Worm (Caenorhabditis elegans): Measurements from ENCODE around the gene R08C7.4.

The R08C7.4 gene

DNA sequence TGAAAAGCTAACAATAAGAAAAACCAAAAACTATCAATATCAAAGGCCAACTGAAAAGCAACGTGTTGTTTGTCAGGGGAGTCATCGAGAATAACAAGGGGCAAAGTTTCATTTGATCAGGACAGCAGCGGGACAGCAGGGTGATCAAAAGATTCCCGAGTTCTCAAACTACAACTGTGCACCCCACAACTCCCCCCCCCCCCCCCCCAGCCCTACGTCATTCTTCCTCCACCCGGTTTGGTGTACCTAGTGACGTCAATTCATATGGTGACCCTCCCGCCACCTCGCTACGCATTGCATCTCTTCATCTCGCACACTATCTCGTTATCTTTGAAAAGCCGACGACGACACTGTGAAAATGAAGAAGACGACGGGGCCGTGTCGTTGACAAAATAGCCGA, 38.9 kb downstream of the R08C7.4 start:
- TF ChIP-seq ztf-23 (GFP tag; IDR thresholded peaks at IDR 0.05) (no peak), klf-2 (GFP tag; conservative IDR thresholded peaks at IDR 0.05) (no peak), cog-1 (tag; optimal IDR thresholded peaks at IDR 0.05) (no peak), T22C8.4 (GFP tag; IDR thresholded peaks at IDR 0.05) (no peak), flt-1 (GFP tag; IDR thresholded peaks at IDR 0.05) (no peak), tab-1 (GFP tag; IDR thresholded peaks at IDR 0.05) (no peak), med-1 (GFP tag; optimal IDR thresholded peaks at IDR 0.05; ENCODE audit: insufficient read depth) (no peak), ref-1 (GFP tag; conservative IDR thresholded peaks at IDR 0.05) (no peak), ztf-29 (GFP tag; IDR thresholded peaks at IDR 0.05) (no peak)

- no peak for TF ChIP-seq tab-1 (GFP tag; IDR thresholded peaks at IDR 0.05)
- no peak for TF ChIP-seq flt-1 (GFP tag; IDR thresholded peaks at IDR 0.05)
- TF ChIP-seq ztf-29 (GFP tag; IDR thresholded peaks at IDR 0.05): no peak
- no peak for TF ChIP-seq T22C8.4 (GFP tag; IDR thresholded peaks at IDR 0.05)
- no peak for TF ChIP-seq klf-2 (GFP tag; conservative IDR thresholded peaks at IDR 0.05)
- TF ChIP-seq med-1 (GFP tag; optimal IDR thresholded peaks at IDR 0.05; ENCODE audit: insufficient read depth): no peak
- no peak for TF ChIP-seq ref-1 (GFP tag; conservative IDR thresholded peaks at IDR 0.05)
- no peak for TF ChIP-seq ztf-23 (GFP tag; IDR thresholded peaks at IDR 0.05)
- TF ChIP-seq cog-1 (tag; optimal IDR thresholded peaks at IDR 0.05): no peak
These were observed 40.7 kb downstream of the R08C7.4 start for ce11 chrIV:4475362-4476086.

DNA sequence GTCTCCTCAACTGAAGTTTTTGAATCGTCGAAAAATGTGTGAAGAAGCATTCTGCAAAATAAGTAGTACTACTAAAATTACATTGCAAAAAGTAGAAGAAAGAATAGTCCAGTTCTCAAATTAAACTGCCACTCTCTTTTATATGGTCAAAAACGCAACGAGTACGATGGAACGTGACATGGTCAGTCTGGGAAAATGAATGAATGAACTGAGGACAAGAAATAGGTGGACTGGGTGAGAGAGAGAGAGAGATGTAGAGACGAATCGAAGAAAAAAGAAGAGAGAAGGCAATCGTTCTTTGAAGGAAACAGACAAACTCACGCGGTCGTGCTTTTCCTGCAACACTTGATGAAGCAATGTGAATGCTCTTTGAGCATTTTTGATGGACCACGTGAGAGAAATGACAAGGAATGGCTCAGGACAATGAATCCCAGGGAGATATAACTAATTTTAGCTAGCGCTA, 42.2 kb downstream of the R08C7.4 start, which contains the start of gene M01H9.3:
Gene M01H9.3, minus strand, starts transcription at position 51 of the 463 bp plus-strand sequence.
- TF ChIP-seq cog-1 (tag; optimal IDR thresholded peaks at IDR 0.05) (no peak), klf-2 (GFP tag; conservative IDR thresholded peaks at IDR 0.05) (no peak), ref-1 (GFP tag; conservative IDR thresholded peaks at IDR 0.05) (no peak), tab-1 (GFP tag; IDR thresholded peaks at IDR 0.05) (no peak), ztf-29 (GFP tag; IDR thresholded peaks at IDR 0.05) (no peak), med-1 (GFP tag; optimal IDR thresholded peaks at IDR 0.05; ENCODE audit: insufficient read depth) (no peak), ztf-23 (GFP tag; IDR thresholded peaks at IDR 0.05) (no peak), flt-1 (GFP tag; IDR thresholded peaks at IDR 0.05) (no peak), T22C8.4 (GFP tag; IDR thresholded peaks at IDR 0.05) (no peak)

ce11 chrIV:4478612-4479011, 43.8 kb downstream of the R08C7.4 start:
- TF ChIP-seq flt-1 (GFP tag; IDR thresholded peaks at IDR 0.05): no peak
- no peak for TF ChIP-seq ztf-29 (GFP tag; IDR thresholded peaks at IDR 0.05)
- TF ChIP-seq med-1 (GFP tag; optimal IDR thresholded peaks at IDR 0.05; ENCODE audit: insufficient read depth): no peak
- no peak for TF ChIP-seq klf-2 (GFP tag; conservative IDR thresholded peaks at IDR 0.05)
- TF ChIP-seq tab-1 (GFP tag; IDR thresholded peaks at IDR 0.05): no peak
- TF ChIP-seq ref-1 (GFP tag; conservative IDR thresholded peaks at IDR 0.05): no peak
- no peak for TF ChIP-seq T22C8.4 (GFP tag; IDR thresholded peaks at IDR 0.05)
- TF ChIP-seq ztf-23 (GFP tag; IDR thresholded peaks at IDR 0.05): no peak
- no peak for TF ChIP-seq cog-1 (tag; optimal IDR thresholded peaks at IDR 0.05)

DNA sequence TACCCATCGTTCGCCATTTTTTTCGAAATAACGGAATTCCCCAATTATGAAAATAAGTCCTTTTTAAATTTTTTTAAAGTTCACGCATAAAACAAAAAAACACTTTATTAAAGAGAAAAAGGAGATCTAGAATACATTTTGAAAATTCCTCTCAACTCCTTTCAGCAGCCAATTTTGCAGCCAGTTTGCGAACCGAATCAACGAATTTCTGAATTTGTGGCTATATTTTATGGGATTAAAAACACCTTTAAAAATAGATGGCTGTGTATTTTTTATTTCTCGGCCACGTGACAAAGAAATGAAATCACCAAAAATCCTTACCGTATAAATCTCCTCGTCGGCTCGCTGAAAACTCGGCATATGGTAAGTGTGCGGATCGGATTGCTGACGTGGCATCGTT, 45.2 kb downstream of the R08C7.4 start, which contains the start of gene M01H9.10:
Gene M01H9.10, minus strand, starts transcription at position 101 of the 400 bp plus-strand sequence.
- TF ChIP-seq ztf-23 (GFP tag; IDR thresholded peaks at IDR 0.05): no peak
- no peak for TF ChIP-seq cog-1 (tag; optimal IDR thresholded peaks at IDR 0.05)
- no peak for TF ChIP-seq ztf-29 (GFP tag; IDR thresholded peaks at IDR 0.05)
- no peak for TF ChIP-seq ref-1 (GFP tag; conservative IDR thresholded peaks at IDR 0.05)
- no peak for TF ChIP-seq med-1 (GFP tag; optimal IDR thresholded peaks at IDR 0.05; ENCODE audit: insufficient read depth)
- no peak for TF ChIP-seq klf-2 (GFP tag; conservative IDR thresholded peaks at IDR 0.05)
- no peak for TF ChIP-seq flt-1 (GFP tag; IDR thresholded peaks at IDR 0.05)
- no peak for TF ChIP-seq T22C8.4 (GFP tag; IDR thresholded peaks at IDR 0.05)
- no peak for TF ChIP-seq tab-1 (GFP tag; IDR thresholded peaks at IDR 0.05)

DNA sequence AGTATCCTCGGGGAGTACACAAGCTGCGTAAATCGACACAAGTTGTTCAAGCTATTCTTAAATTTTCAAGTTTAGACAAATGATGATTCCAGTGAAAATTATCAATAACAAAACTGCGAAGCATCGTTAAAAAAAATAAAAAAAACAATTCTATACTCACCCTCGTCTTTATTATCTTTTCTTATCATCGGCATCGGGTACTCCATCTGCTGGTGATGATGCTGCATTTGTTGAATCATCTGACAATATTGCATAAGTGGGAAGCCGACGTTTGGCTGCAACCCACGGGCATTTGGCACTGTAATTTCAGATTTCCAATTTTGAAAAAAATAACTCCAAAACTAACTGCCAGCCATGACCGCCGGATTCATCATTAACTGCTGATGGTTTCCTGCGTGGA, 46.5 kb downstream of the R08C7.4 start:
- TF ChIP-seq ztf-23 (GFP tag; IDR thresholded peaks at IDR 0.05) (no peak), med-1 (GFP tag; optimal IDR thresholded peaks at IDR 0.05; ENCODE audit: insufficient read depth) (no peak)

DNA sequence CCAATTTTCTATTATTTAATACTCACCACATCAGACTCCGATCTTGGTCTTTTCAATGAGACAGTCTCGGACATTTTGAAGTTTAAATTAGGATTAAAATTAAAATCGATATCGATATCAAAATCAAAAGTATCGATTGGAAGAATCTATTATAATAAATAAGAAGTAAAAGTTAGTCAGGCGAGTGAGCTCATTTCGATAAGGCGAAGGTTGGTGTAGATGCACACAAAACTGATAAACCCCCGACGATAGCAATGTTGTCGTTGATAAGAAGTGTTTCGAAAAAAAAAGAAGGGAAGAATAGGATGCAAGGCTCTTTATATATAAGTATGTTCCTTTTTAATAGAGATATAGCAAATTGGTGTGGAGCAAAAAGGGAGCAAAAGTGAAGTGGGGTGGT, 47.7 kb downstream of the R08C7.4 start, which contains the start of gene M01H9.4:
Gene M01H9.4, minus strand, starts transcription at position 379 of the 400 bp plus-strand sequence.
- TF ChIP-seq cog-1 (tag; optimal IDR thresholded peaks at IDR 0.05) (no peak), tab-1 (GFP tag; IDR thresholded peaks at IDR 0.05) (no peak), med-1 (GFP tag; optimal IDR thresholded peaks at IDR 0.05; ENCODE audit: insufficient read depth) (no peak), klf-2 (GFP tag; conservative IDR thresholded peaks at IDR 0.05) (no peak), ztf-29 (GFP tag; IDR thresholded peaks at IDR 0.05) (no peak), ref-1 (GFP tag; conservative IDR thresholded peaks at IDR 0.05) (no peak), ztf-23 (GFP tag; IDR thresholded peaks at IDR 0.05) (no peak), flt-1 (GFP tag; IDR thresholded peaks at IDR 0.05) (no peak), T22C8.4 (GFP tag; IDR thresholded peaks at IDR 0.05) (no peak)

- TF ChIP-seq med-1 (GFP tag; optimal IDR thresholded peaks at IDR 0.05; ENCODE audit: insufficient read depth) (no peak), tab-1 (GFP tag; IDR thresholded peaks at IDR 0.05) (no peak), ref-1 (GFP tag; conservative IDR thresholded peaks at IDR 0.05) (no peak), ztf-23 (GFP tag; IDR thresholded peaks at IDR 0.05) (no peak), ztf-29 (GFP tag; IDR thresholded peaks at IDR 0.05) (no peak), cog-1 (tag; optimal IDR thresholded peaks at IDR 0.05) (no peak), klf-2 (GFP tag; conservative IDR thresholded peaks at IDR 0.05) (no peak), flt-1 (GFP tag; IDR thresholded peaks at IDR 0.05) (no peak), T22C8.4 (GFP tag; IDR thresholded peaks at IDR 0.05) (no peak)
These were observed 49.7 kb downstream of the R08C7.4 start for ce11 chrIV:4484555-4484954.

DNA sequence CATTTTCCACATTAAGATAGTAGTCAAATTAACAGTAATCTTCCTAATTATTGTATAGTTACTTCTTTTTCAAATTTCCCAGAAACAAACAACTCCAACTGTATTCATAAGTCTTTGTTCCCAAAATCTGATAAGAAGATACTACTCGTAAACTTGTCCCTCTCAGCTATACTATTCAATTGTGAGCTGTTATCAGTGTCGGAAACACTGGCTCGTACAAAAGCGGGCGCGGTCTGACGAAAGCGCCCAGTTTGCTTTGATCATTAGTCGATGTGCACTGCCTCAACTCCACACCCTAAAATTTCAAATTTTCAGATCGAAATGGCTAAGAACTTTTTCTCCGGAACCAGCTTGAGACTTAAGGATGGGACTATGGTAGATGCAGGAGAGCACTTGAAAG, 51.9 kb downstream of the R08C7.4 start, which contains the start of gene trx-3:
Gene trx-3, plus strand, starts transcription at position 291 of the 400 bp plus-strand sequence.
- TF ChIP-seq ztf-29 (GFP tag; IDR thresholded peaks at IDR 0.05) (no peak), tab-1 (GFP tag; IDR thresholded peaks at IDR 0.05) (no peak), flt-1 (GFP tag; IDR thresholded peaks at IDR 0.05) (no peak), T22C8.4 (GFP tag; IDR thresholded peaks at IDR 0.05) (no peak), ztf-23 (GFP tag; IDR thresholded peaks at IDR 0.05) (no peak), cog-1 (tag; optimal IDR thresholded peaks at IDR 0.05) (no peak), klf-2 (GFP tag; conservative IDR thresholded peaks at IDR 0.05) (no peak), med-1 (GFP tag; optimal IDR thresholded peaks at IDR 0.05; ENCODE audit: insufficient read depth) (no peak), ref-1 (GFP tag; conservative IDR thresholded peaks at IDR 0.05) (no peak)
